Worm (Caenorhabditis elegans) whole organism, L3 larva: ENCODE data around the gene scl-24.

Experiments
- R02D3.7 ChIP-seq: fragments of 150-350 bp; optimal IDR thresholded peaks from 2 replicates; lab custom pipeline; 2014; ENCODE audit warnings: missing biosample characterization, missing genetic modification characterization
- ceh-9 ChIP-seq: sonication (generic microtip); optimal IDR thresholded peaks from 2 replicates; lab custom pipeline; 2018; ENCODE audit warnings: missing biosample characterization, missing genetic modification characterization
- egl-5 ChIP-seq: fragments of 150-350 bp; optimal IDR thresholded peaks from 2 replicates; lab custom pipeline; 2017; ENCODE audit warnings: missing biosample characterization, missing genetic modification reagents, missing genetic modification characterization, inconsistent platforms
- elt-2 ChIP-seq: sonication (generic microtip); optimal IDR thresholded peaks from 2 replicates; lab custom pipeline; 2016; ENCODE audit warnings: missing genetic modification reagents, mild to moderate bottlenecking, missing genetic modification characterization, missing compliant biosample characterization
- elt-3 ChIP-seq, 3 experiments: fragments of 150-350 bp in 1 of 3; sonication (generic microtip) in 2 of 3; optimal IDR thresholded peaks; 2 replicates in 2 of 3; 4 replicates in 1 of 3; lab custom pipeline; 2014 to 2017; ENCODE audit warnings: missing biosample characterization in 3 of 3, missing genetic modification characterization in 3 of 3
- eor-1 ChIP-seq, 2 experiments: fragments of 150-350 bp; optimal IDR thresholded peaks; 2 replicates each; lab custom pipeline; 2014 to 2018; ENCODE audit warnings: missing biosample characterization in 2 of 2, missing genetic modification characterization in 2 of 2
- hmg-11 ChIP-seq: sonication (generic microtip); optimal IDR thresholded peaks from 2 replicates; lab custom pipeline; 2016; ENCODE audit warnings: missing genetic modification characterization, missing compliant biosample characterization
- nhr-23 ChIP-seq: fragments of 150-350 bp; optimal IDR thresholded peaks from 2 replicates; lab custom pipeline; 2014; ENCODE audit warnings: missing biosample characterization, missing genetic modification reagents, missing genetic modification characterization
- pqm-1 ChIP-seq: fragments of 150-350 bp; optimal IDR thresholded peaks from 2 replicates; lab custom pipeline; 2017; ENCODE audit warnings: missing biosample characterization, missing genetic modification characterization, inconsistent platforms
- unc-39 ChIP-seq: sonication (generic microtip); optimal IDR thresholded peaks from 4 replicates; lab custom pipeline; 2017; ENCODE audit warnings: missing biosample characterization, missing genetic modification characterization

The scl-24 gene

DNA sequence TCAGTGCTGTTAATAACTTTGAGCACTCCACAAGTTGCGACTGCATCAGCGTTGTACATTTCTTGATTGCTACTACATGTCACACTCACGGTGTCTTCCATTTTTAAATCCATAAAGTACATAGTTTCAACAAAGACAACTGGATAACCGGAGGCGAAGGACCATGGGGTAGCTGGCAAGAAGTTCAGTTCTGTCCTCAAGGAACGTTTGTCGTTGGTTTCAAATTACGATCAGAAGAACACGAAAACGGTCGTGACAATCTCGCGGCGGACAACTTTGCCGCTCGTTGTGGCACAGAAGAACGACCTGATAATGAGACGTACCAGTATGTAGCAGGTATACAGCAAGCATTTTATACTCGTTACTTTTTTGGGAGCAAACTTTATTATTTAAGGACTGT lies 46.6 kb downstream of the scl-24 start, which contains the start of gene C18D4.3:
Gene C18D4.3 (minus strand): TSS at position 101 of the 400 bp plus-strand sequence.
- TF ChIP-seq pqm-1 (tag; lab: Kevin White, UChicago) (no peak), eor-1 (tag; optimal IDR thresholded peaks at IDR 0.05; lab: Kevin White, UChicago) (no peak), egl-5 (no peak), elt-2 (tag; lab: Kevin White, UChicago) (no peak), elt-3 (tag; optimal IDR thresholded peaks at IDR 0.05; lab: Kevin White, UChicago) (no peak), hmg-11 (tag; lab: Kevin White, UChicago) (no peak), nhr-23 (no peak), R02D3.7 (tag; lab: Kevin White, UChicago) (no peak), ceh-9 (tag; lab: Kevin White, UChicago) (no peak)
- TF ChIP-seq, all 47 proteins: peak for 0

DNA sequence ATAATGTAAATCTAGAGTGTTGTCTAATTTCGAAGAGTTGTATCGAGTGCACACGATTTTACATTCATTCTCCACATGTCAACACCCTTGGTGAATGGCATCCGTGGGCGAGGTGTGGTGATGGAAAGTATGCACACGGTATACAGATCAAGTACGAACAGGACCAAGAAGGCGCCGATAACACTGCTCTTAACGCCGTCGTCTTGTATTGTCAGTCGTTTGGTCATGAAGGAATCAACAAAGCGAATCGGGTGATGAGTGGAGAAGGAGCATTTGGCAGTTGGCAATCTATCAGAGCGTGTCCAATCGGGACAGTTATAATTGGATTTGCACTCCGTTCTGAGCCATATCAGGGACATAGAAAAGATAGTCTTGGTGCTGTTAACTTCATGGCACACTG lies 47.1 kb downstream of the scl-24 start:
- no peak for TF ChIP-seq unc-39 (tag; lab: Kevin White, UChicago)
